Worm (Caenorhabditis elegans) whole organism, L2 larva: ENCODE results near the gene gpa-18.

Experiments
- blmp-1 ChIP-seq: sonication (generic microtip); optimal IDR thresholded peaks from 2 replicates; lab custom pipeline; 2017; ENCODE audit warnings: missing genetic modification characterization, mild to moderate bottlenecking, missing compliant biosample characterization, antibody characterized with exemption, moderate library complexity; ENCODE audit not compliant: insufficient read depth
- ceh-82 ChIP-seq: fragments of 150-350 bp; optimal IDR thresholded peaks from 2 replicates; lab custom pipeline; 2014; ENCODE audit warnings: missing biosample characterization, missing genetic modification characterization
- lin-13 ChIP-seq: fragments of 150-350 bp; optimal IDR thresholded peaks from 2 replicates; lab custom pipeline; 2014; ENCODE audit warnings: missing biosample characterization, missing genetic modification reagents, missing genetic modification characterization
- mdl-1 ChIP-seq, 2 experiments: fragments of 150-350 bp in 1 of 2; sonication (generic microtip) in 1 of 2; optimal IDR thresholded peaks; 2 replicates each; lab custom pipeline; 2017; ENCODE audit warnings: missing biosample characterization in 2 of 2, missing genetic modification characterization in 2 of 2
- nhr-129 ChIP-seq: fragments of 150-350 bp; optimal IDR thresholded peaks from 2 replicates; lab custom pipeline; 2014; ENCODE audit warnings: missing biosample characterization, missing genetic modification characterization
- nhr-237 ChIP-seq: fragments of 150-350 bp; optimal IDR thresholded peaks from 2 replicates; lab custom pipeline; 2014; ENCODE audit warnings: missing biosample characterization, missing genetic modification characterization
- unc-39 ChIP-seq: fragments of 150-350 bp; optimal IDR thresholded peaks from 2 replicates; lab custom pipeline; 2014; ENCODE audit warnings: missing biosample characterization, missing genetic modification characterization
- zag-1 ChIP-seq: fragments of 150-350 bp; optimal IDR thresholded peaks from 2 replicates; lab custom pipeline; 2014; ENCODE audit warnings: missing biosample characterization, missing genetic modification characterization

DNA sequence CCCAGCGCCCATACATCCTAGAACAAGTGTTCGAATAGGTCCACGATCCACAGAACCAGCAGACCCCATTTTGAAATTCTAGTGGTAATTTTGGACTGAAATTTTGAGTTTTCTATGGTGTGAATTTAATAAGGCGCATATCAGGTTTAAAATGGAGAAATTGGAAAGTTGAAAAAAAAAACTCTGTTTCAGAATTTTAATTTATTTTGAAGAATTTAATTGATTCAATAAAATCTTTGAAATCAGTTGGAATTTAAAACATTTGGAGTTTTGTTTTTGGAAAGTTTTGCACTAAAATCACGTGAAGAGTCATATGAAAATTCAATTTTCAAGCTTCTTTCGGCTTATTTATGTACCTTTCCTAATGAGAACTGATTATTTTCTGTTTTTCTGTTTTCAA is at the start of gene gpa-18:
- no peak for TF ChIP-seq ceh-82 (tag; lab: Kevin White, UChicago)
- TF ChIP-seq mdl-1 (tag; optimal IDR thresholded peaks at IDR 0.05; lab: Kevin White, UChicago): no peak
- TF ChIP-seq zag-1: no peak
- no peak for TF ChIP-seq nhr-129
- no peak for TF ChIP-seq unc-39 (tag; lab: Kevin White, UChicago)
- no peak for TF ChIP-seq blmp-1 (tag; lab: Kevin White, UChicago)
- no peak for TF ChIP-seq lin-13 (GFP tag; lab: Kevin White, UChicago)
- no peak for TF ChIP-seq nhr-237 (tag; lab: Kevin White, UChicago)
